Worm (Caenorhabditis elegans): ENCODE data around the gene grl-13.

grl-13 gene

DNA sequence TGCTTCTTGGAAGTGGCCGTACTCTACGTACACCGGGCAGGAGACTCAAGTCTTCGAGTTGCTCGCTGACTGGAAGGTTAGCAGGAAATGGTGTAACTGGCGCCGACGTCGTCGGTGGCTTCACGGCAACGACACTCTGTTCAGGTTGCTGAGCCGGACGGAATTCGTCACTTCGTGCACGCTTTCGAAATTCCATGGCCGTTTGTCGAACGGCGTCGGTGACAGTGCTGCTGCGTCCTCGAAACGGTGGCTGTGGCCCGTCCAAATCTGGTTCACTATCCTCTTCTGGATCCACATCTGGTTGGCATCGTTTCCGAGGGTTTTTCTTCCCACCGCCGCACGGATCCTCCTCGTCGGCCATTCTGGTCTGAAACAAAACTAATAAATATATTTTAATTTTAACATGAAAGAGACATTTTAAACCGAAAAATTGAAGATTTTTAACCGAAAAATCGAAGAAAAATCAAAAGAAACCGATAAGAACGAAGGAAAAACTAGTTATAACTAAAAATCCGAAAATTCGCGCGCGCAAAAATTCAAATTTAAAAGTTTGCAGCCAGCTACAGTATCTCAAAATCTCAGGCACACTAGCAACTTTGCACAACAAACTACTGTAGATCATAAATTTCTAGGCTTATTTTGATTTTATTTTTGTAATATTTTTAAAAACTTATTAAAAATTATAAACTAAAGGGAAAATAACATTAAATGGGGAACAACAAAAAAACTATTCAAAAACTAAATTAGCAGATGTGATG is 11.6 kb upstream of the grl-13 start, which contains the start of gene F32D1.7:
F32D1.7 (minus strand) TSS at position 367 of the 758 bp plus-strand sequence.
- TF ChIP-seq ttx-3 (tag; optimal IDR thresholded peaks at IDR 0.05) (no peak), hlh-30 (tag; optimal IDR thresholded peaks at IDR 0.05; ENCODE audit: insufficient read depth) (no peak), ama-1 (optimal IDR thresholded peaks at IDR 0.05) (no peak)

DNA sequence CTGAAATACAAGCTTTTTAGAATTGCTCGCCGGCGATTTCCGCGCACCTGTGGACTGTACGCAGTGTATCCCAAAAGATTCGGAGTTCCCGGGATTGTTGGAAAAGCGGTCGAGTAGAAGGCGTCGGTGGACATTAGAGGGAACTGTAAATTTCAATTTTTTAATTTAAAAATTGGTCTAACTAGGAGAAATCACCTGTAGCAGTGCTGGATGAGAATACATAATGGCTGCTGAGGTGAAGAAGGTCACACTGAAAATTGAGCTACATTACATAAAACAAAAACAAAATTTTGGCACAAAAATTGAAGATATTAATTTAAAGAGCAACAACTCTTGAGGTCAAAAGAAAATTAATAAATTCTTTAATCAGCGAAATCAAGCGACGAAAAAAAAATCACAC is 10.2 kb upstream of the grl-13 start, which contains the start of gene neg-1:
neg-1 (minus strand) TSS at position 250 of the 400 bp plus-strand sequence.
- TF ChIP-seq ceh-48 (tag; optimal IDR thresholded peaks at IDR 0.05) (no peak), ceh-6 (GFP tag; optimal IDR thresholded peaks at IDR 0.05) (no peak), lin-11 (tag; optimal IDR thresholded peaks at IDR 0.05) (no peak), fax-1 (tag; optimal IDR thresholded peaks at IDR 0.05) (no peak), mec-3 (tag; optimal IDR thresholded peaks at IDR 0.05; ENCODE audit: borderline replicate concordance) (no peak), syd-9 (tag; optimal IDR thresholded peaks at IDR 0.05) (no peak), npax-4 (tag; optimal IDR thresholded peaks at IDR 0.05) (no peak), pax-1 (tag; optimal IDR thresholded peaks at IDR 0.05) (no peak), F13H6.1 (tag; optimal IDR thresholded peaks at IDR 0.05) (no peak), ceh-30 (tag; optimal IDR thresholded peaks at IDR 0.05) (no peak), ref-2 (tag; optimal IDR thresholded peaks at IDR 0.05) (no peak), dve-1 (tag; optimal IDR thresholded peaks at IDR 0.05) (no peak), ceh-45 (GFP tag; IDR thresholded peaks at IDR 0.05) (no peak)

DNA sequence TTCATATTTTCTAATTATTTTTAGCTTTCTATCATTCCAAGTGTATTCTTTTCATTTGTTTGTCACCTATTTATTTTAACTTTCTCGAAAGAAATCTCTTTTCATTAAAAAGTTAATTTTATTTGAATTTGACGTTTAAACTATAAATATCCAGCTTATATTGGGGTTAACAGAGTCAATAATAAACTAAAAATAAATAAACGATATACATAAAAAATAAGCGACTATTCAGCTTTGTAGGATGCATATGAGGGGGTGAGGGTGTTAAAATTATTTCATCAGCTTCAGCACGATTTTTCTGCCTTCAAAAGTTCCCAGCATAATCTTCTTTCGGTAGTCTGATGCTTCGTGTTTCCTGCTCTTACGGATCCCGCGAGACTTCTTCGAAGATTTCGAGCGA is 9.2 kb upstream of the grl-13 start:
- no peak for TF ChIP-seq ceh-31 (tag; optimal IDR thresholded peaks at IDR 0.05)
- no peak for TF ChIP-seq unc-86 (tag; optimal IDR thresholded peaks at IDR 0.05)
- no peak for TF ChIP-seq ceh-24 (tag; optimal IDR thresholded peaks at IDR 0.05)
- no peak for TF ChIP-seq K02D7.2 (tag; optimal IDR thresholded peaks at IDR 0.05)
- TF ChIP-seq fkh-10 (GFP tag; optimal IDR thresholded peaks at IDR 0.05): no peak
- no peak for TF ChIP-seq F13H6.1 (tag; optimal IDR thresholded peaks at IDR 0.05)
- TF ChIP-seq T23F11.4 (GFP tag; optimal IDR thresholded peaks at IDR 0.05): no peak
- TF ChIP-seq ceh-48 (tag; optimal IDR thresholded peaks at IDR 0.05): no peak
- TF ChIP-seq Y22D7AL.16 (tag; optimal IDR thresholded peaks at IDR 0.05): no peak
- TF ChIP-seq ets-4 (tag; optimal IDR thresholded peaks at IDR 0.05): no peak

DNA sequence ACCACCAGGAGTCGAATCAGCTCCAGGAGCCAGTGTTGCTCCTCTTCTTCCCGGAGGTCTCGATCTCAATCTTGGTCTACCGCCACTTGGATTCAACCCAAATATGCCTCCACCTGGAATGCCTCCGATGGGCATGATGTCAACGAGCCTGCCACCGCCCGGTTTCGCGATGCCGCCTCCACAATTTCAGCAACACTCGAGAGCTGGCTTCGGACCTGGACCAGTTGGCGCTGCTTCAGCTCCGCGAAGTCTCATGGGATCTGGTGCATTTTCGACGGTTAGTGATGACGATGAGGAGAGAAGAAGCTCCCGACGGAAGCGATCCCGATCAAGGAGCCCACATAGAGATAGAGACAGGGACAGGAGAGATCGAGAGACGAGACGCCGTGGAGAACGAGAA is 8.6 kb upstream of the grl-13 start:
- TF ChIP-seq nhr-232 (tag; optimal IDR thresholded peaks at IDR 0.05) (no peak), fkh-6 (tag; optimal IDR thresholded peaks at IDR 0.05) (peak; percentile 6), C08G9.2 (tag; optimal IDR thresholded peaks at IDR 0.05) (peak; percentile 49), hlh-8 (tag; optimal IDR thresholded peaks at IDR 0.05) (no peak), F13H6.1 (tag; optimal IDR thresholded peaks at IDR 0.05) (no peak)

DNA sequence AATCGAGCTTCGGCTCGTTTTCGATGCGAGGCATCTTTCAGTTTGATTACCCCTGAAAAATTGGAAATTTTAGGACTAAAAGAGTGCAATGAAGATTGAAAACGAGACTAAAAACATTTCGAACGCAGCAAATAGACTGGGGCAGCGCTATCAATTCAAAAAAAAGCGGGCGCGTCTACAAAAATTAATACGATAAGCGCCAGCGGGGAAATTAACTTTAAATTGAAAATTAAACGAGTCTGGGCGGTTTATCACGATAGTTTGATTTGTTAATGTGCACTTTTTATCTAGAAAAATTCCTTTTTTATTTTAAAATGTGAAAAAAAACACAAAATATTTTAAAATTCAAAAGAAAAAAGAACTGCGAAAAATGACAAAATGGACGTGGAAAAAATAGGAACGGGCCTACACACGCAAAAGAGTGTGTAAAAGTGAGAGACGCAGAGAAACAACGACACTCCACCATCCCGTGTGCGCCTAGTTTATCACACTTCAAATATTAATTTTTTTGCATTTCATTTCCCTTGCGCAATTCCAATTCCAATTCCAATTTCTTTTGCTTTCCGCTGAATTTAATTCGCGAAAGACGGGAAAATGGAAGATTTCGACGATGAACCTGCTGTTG is 7.0 kb upstream of the grl-13 start, which contains the start of the genes gmpr-1 and fipp-1:
gmpr-1 (minus strand) TSS at position 75 of the 625 bp plus-strand sequence.
fipp-1 (plus strand) TSS at position 499 of the 625 bp plus-strand sequence.
- TF ChIP-seq nfya-1 (tag; optimal IDR thresholded peaks at IDR 0.05) (peak; percentile 29), lim-6 (tag; optimal IDR thresholded peaks at IDR 0.05) (no peak), hlh-15 (tag; optimal IDR thresholded peaks at IDR 0.05) (no peak), ceh-31 (tag; optimal IDR thresholded peaks at IDR 0.05) (peak; percentile 12), elt-2 (tag; optimal IDR thresholded peaks at IDR 0.05) (peak; percentile 32), unc-42 (tag; optimal IDR thresholded peaks at IDR 0.05) (peak; percentile 43), ceh-14 (tag; optimal IDR thresholded peaks at IDR 0.05) (peak; percentile 22)

Data from whole organism, late embryonic.